Worm (Caenorhabditis elegans): ENCODE measurements around the gene F36H9.4.

The F36H9.4 gene

DNA sequence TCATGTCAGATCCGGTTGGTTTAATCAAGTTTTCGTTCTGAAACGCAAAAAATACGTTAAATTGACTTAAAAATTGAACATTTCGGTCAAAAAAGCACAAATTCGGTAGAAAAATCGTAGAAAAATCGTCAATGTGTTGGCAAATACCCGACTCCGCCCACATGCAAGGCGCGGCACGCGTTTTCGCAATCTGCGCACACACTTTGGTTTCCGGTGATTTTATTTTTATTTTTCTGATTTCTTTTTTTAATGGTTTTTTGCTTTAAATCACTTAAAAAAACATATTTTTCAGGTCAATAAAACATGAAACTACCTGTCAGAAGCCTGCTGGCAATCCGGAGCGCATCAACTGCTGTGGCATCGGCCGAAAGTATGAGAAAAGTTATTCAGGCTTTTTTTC, 42.3 kb upstream of the F36H9.4 start, which contains the start of the genes gly-7 and mrpl-39 (continued):
- TF ChIP-seq ceh-48 (tag; optimal IDR thresholded peaks at IDR 0.05): no peak
- TF ChIP-seq hlh-30 (tag; optimal IDR thresholded peaks at IDR 0.05; ENCODE audit: insufficient read depth): no peak
- peak; percentile 7 for TF ChIP-seq odd-2 (tag; optimal IDR thresholded peaks at IDR 0.05)
- TF ChIP-seq sdc-2 (tag; optimal IDR thresholded peaks at IDR 0.05): no peak
- TF ChIP-seq ttx-3 (tag; optimal IDR thresholded peaks at IDR 0.05): peak; percentile 27
- no peak for TF ChIP-seq nhr-232 (tag; optimal IDR thresholded peaks at IDR 0.05)
- TF ChIP-seq C38D4.7 (GFP tag; optimal IDR thresholded peaks at IDR 0.05): peak; percentile 59
- TF ChIP-seq ceh-34 (tag; optimal IDR thresholded peaks at IDR 0.05): peak; percentile 15
- no peak for TF ChIP-seq mec-3 (tag; optimal IDR thresholded peaks at IDR 0.05; ENCODE audit: borderline replicate concordance)
- no peak for TF ChIP-seq ceh-14 (tag; optimal IDR thresholded peaks at IDR 0.05)
- peak; percentile 59 for TF ChIP-seq nfya-1 (tag; optimal IDR thresholded peaks at IDR 0.05)
- TF ChIP-seq F13H6.1 (tag; optimal IDR thresholded peaks at IDR 0.05): no peak
- TF ChIP-seq ceh-22 (tag; optimal IDR thresholded peaks at IDR 0.05): no peak
- TF ChIP-seq lin-11 (tag; optimal IDR thresholded peaks at IDR 0.05): peak; percentile 61
- TF ChIP-seq K09A11.1 (tag; optimal IDR thresholded peaks at IDR 0.05; ENCODE audit: insufficient read depth): no peak
- TF ChIP-seq C08G9.2 (tag; optimal IDR thresholded peaks at IDR 0.05): no peak
- peak; percentile 47 for TF ChIP-seq che-1 (tag; optimal IDR thresholded peaks at IDR 0.05)
- no peak for TF ChIP-seq T23F11.4 (GFP tag; optimal IDR thresholded peaks at IDR 0.05)
- no peak for TF ChIP-seq ets-4 (tag; optimal IDR thresholded peaks at IDR 0.05)
- TF ChIP-seq lim-6 (tag; optimal IDR thresholded peaks at IDR 0.05): no peak
- no peak for TF ChIP-seq eyg-1 (tag; optimal IDR thresholded peaks at IDR 0.05)
- no peak for TF ChIP-seq dmd-4 (tag; optimal IDR thresholded peaks at IDR 0.05; ENCODE audit: borderline replicate concordance)
- TF ChIP-seq ceh-24 (tag; optimal IDR thresholded peaks at IDR 0.05): no peak
- peak; percentile 47 for TF ChIP-seq gmeb-2 (tag; optimal IDR thresholded peaks at IDR 0.05)
- TF ChIP-seq npax-4 (tag; optimal IDR thresholded peaks at IDR 0.05): no peak
- TF ChIP-seq K02D7.2 (tag; optimal IDR thresholded peaks at IDR 0.05): no peak
- no peak for TF ChIP-seq sox-2 (GFP tag; IDR thresholded peaks at IDR 0.05)
- TF ChIP-seq ceh-19 (GFP tag; optimal IDR thresholded peaks at IDR 0.05): peak; percentile 14
- peak; percentile 33 for TF ChIP-seq pha-2 (tag; optimal IDR thresholded peaks at IDR 0.05)
- no peak for TF ChIP-seq ceh-9 (tag; optimal IDR thresholded peaks at IDR 0.05)
- TF ChIP-seq sox-4 (tag; optimal IDR thresholded peaks at IDR 0.05): peak; percentile 44
- no peak for TF ChIP-seq unc-42 (tag; optimal IDR thresholded peaks at IDR 0.05)
- no peak for TF ChIP-seq Y22D7AL.16 (tag; optimal IDR thresholded peaks at IDR 0.05)
- TF ChIP-seq dve-1 (tag; optimal IDR thresholded peaks at IDR 0.05): no peak
- TF ChIP-seq pqm-1 (tag; optimal IDR thresholded peaks at IDR 0.05): no peak
- no peak for TF ChIP-seq tbx-7 (tag; optimal IDR thresholded peaks at IDR 0.05)
- peak; percentile 27 for TF ChIP-seq unc-86 (tag; optimal IDR thresholded peaks at IDR 0.05)
- TF ChIP-seq pha-4 (tag; optimal IDR thresholded peaks at IDR 0.05): no peak

DNA sequence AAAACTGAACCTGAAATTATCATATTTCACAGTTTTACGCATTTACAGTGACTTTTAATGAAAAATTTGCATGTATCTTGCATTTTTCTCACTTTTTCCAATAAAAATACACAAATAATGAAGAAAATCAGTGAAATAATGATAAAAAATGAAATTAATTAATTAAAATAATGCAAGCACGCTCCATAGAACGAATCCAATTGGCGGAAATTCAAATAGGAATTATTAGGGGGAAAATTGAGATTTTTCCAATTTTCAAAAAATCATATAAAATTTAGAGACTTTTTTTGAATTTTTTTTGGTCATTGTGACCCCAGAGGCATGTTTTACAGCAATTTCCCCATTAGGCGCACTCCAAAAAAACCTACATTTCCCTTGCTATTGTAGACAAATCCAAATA, 41.7 kb upstream of the F36H9.4 start:
- TF ChIP-seq nhr-11 (tag; optimal IDR thresholded peaks at IDR 0.05) (no peak), T23F11.4 (GFP tag; optimal IDR thresholded peaks at IDR 0.05) (no peak), ceh-24 (tag; optimal IDR thresholded peaks at IDR 0.05) (no peak), pha-2 (tag; optimal IDR thresholded peaks at IDR 0.05) (no peak), pag-3 (tag; optimal IDR thresholded peaks at IDR 0.05; ENCODE audit: borderline replicate concordance) (no peak), unc-42 (tag; optimal IDR thresholded peaks at IDR 0.05) (no peak), F13H6.1 (tag; optimal IDR thresholded peaks at IDR 0.05) (no peak), tbx-2 (tag; optimal IDR thresholded peaks at IDR 0.05) (no peak), hlh-15 (tag; optimal IDR thresholded peaks at IDR 0.05) (no peak)
